Worm (Caenorhabditis elegans) whole organism, mixed stage, embryonic: ENCODE data around the gene T09F3.4.

ENCODE experiments used
- M03D4.4 ChIP-seq: sonication (generic microtip); optimal IDR thresholded peaks from 2 replicates; lab custom pipeline; 2017; ENCODE audit warnings: mild to moderate bottlenecking, missing genetic modification characterization, missing compliant biosample characterization
- elt-3 ChIP-seq: fragments of 150-350 bp; optimal IDR thresholded peaks from 2 replicates; lab custom pipeline; 2014; ENCODE audit warnings: missing biosample characterization, missing genetic modification characterization
- flh-1 ChIP-seq: fragments of 200-800 bp; sonication (Bioruptor generic); optimal IDR thresholded peaks from 2 replicates; lab custom pipeline; 2018; ENCODE audit warnings: mild to moderate bottlenecking, missing genetic modification characterization, moderate library complexity, missing compliant biosample characterization
- lin-32 ChIP-seq: fragments of 200-800 bp; sonication (Bioruptor generic); optimal IDR thresholded peaks from 2 replicates; lab custom pipeline; 2018; ENCODE audit warnings: mild to moderate bottlenecking, missing genetic modification characterization, missing compliant biosample characterization
- mls-2 ChIP-seq: sonication (generic microtip); optimal IDR thresholded peaks from 2 replicates; lab custom pipeline; 2016; ENCODE audit warnings: mild to moderate bottlenecking, missing genetic modification characterization, moderate library complexity, missing compliant biosample characterization
- nhr-237 ChIP-seq: fragments of 150-350 bp; optimal IDR thresholded peaks from 2 replicates; lab custom pipeline; 2014; ENCODE audit warnings: missing biosample characterization, missing genetic modification characterization
- nhr-28 ChIP-seq: fragments of 150-350 bp; optimal IDR thresholded peaks from 2 replicates; lab custom pipeline; 2014; ENCODE audit warnings: missing biosample characterization, missing genetic modification characterization
- nhr-76 ChIP-seq: sonication (generic microtip); optimal IDR thresholded peaks from 2 replicates; lab custom pipeline; 2017; ENCODE audit warnings: missing biosample characterization, missing genetic modification characterization
- pha-4 ChIP-seq: fragments of 150-350 bp; optimal IDR thresholded peaks from 2 replicates; lab custom pipeline; 2018; ENCODE audit warnings: missing biosample characterization, missing genetic modification reagents, missing genetic modification characterization
- snpc-4 ChIP-seq: fragments of 150-350 bp; optimal IDR thresholded peaks from 2 replicates; lab custom pipeline; 2014; ENCODE audit warnings: missing biosample characterization, missing genetic modification characterization
- tbx-8 ChIP-seq: fragments of 200-800 bp; sonication (Bioruptor generic); optimal IDR thresholded peaks from 2 replicates; lab custom pipeline; 2018; ENCODE audit warnings: mild to moderate bottlenecking, missing genetic modification characterization, moderate library complexity, missing compliant biosample characterization
- unc-62 ChIP-seq: fragments of 150-350 bp; optimal IDR thresholded peaks from 2 replicates; lab custom pipeline; 2014; ENCODE audit warnings: missing biosample characterization, missing genetic modification reagents, missing genetic modification characterization
- zip-8 ChIP-seq: fragments of 150-350 bp; optimal IDR thresholded peaks from 2 replicates; lab custom pipeline; 2014; ENCODE audit warnings: missing biosample characterization, missing genetic modification characterization
- ztf-11 ChIP-seq: fragments of 150-350 bp; optimal IDR thresholded peaks from 2 replicates; lab custom pipeline; 2014; ENCODE audit warnings: missing biosample characterization, missing genetic modification characterization

DNA sequence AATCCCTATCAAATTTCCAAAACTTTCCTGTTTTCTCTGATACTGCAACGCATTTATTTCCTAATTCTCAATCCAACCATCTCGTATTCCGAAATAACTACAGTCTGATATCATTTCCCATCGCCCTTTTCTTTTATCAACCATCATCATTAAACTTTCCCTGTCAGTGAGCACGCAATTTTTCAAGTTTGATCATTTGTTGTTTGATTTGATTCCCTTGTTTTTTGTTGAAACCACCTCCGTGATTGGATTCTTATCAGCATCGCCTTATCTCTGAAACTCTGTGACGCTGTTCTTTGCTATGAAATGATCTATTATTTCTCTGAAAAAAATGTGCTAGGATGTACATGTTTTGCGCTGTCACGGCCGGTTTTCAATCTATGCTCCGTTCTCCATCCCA, 7.5 kb downstream of the T09F3.4 start:
- TF ChIP-seq snpc-4 (tag; lab: Kevin White, UChicago) (no peak), unc-62 (GFP tag; lab: Kevin White, UChicago) (no peak), flh-1 (GFP tag; lab: Kevin White, UChicago) (no peak), nhr-76 (no peak), nhr-237 (tag; lab: Kevin White, UChicago) (no peak), zip-8 (no peak), mls-2 (tag; lab: Kevin White, UChicago) (no peak), ztf-11 (no peak), elt-3 (tag; lab: Kevin White, UChicago) (no peak), nhr-28 (tag; lab: Kevin White, UChicago) (no peak), M03D4.4 (tag; lab: Kevin White, UChicago) (no peak), lin-32 (GFP tag; lab: Kevin White, UChicago) (no peak), tbx-8 (GFP tag; lab: Kevin White, UChicago) (no peak), pha-4 (no peak)
